Worm (Caenorhabditis elegans) whole organism, young adult: ENCODE data around the gene Y46H3A.4.

Source experiments
- B0336.3 ChIP-seq: fragments of 200-800 bp; sonication (Bioruptor generic); IDR thresholded peaks from 2 replicates; pipeline ENCODE4 v1.3.6; 2022; ENCODE audit warnings: missing genetic modification characterization, missing compliant biosample characterization
- C06A6.2 ChIP-seq: fragments of 200-800 bp; sonication (Bioruptor generic); conservative IDR thresholded peaks from 2 replicates; pipeline ENCODE4 v1.3.6; 2022; ENCODE audit warnings: missing genetic modification characterization, missing compliant biosample characterization
- C17E4.6 ChIP-seq: fragments of 200-800 bp; sonication (Bioruptor generic); IDR thresholded peaks from 2 replicates; pipeline ENCODE4 v1.3.6; 2022; ENCODE audit warnings: missing genetic modification reagents, missing genetic modification characterization, missing compliant biosample characterization
- F10E7.11 ChIP-seq: sonication (generic microtip); optimal IDR thresholded peaks from 2 replicates; lab custom pipeline; 2017; ENCODE audit warnings: mild to moderate bottlenecking, missing genetic modification characterization, moderate library complexity, missing compliant biosample characterization
- F22D6.2 ChIP-seq: sonication (generic microtip); optimal IDR thresholded peaks from 2 replicates; lab custom pipeline; 2016; ENCODE audit warnings: mild to moderate bottlenecking, missing genetic modification characterization, missing compliant biosample characterization
- F33H1.4 ChIP-seq: fragments of 200-800 bp; sonication (Bioruptor generic); IDR thresholded peaks from 2 replicates; pipeline ENCODE4 v1.3.6; 2022; ENCODE audit warnings: missing genetic modification reagents, missing genetic modification characterization, missing compliant biosample characterization
- F55B11.4 ChIP-seq: sonication (generic microtip); optimal IDR thresholded peaks from 2 replicates; lab custom pipeline; 2016; ENCODE audit warnings: missing compliant biosample characterization, missing genetic modification characterization, borderline replicate concordance; ENCODE audit not compliant: insufficient read depth
- K11D2.4 ChIP-seq: fragments of 200-800 bp; sonication (Bioruptor generic); IDR thresholded peaks from 2 replicates; pipeline ENCODE4 v1.3.6; 2022; ENCODE audit warnings: missing genetic modification reagents, missing genetic modification characterization, missing compliant biosample characterization
- K12H6.12 ChIP-seq: fragments of 200-800 bp; sonication (Bioruptor generic); optimal IDR thresholded peaks from 2 replicates; lab custom pipeline; 2018; ENCODE audit warnings: mild to moderate bottlenecking, missing genetic modification characterization, missing compliant biosample characterization
- attf-6 ChIP-seq: fragments of 200-800 bp; sonication (Bioruptor generic); IDR thresholded peaks from 2 replicates; pipeline ENCODE4 v1.3.6; 2022; ENCODE audit warnings: missing genetic modification reagents, missing genetic modification characterization, missing compliant biosample characterization
- ccch-3 ChIP-seq: fragments of 200-800 bp; sonication (Bioruptor generic); optimal IDR thresholded peaks from 2 replicates; lab custom pipeline; 2018; ENCODE audit warnings: mild to moderate bottlenecking, missing genetic modification characterization, missing compliant biosample characterization
- cebp-1 ChIP-seq, 2 experiments: fragments of 200-800 bp in 1 of 2; sonication (Bioruptor generic) in 1 of 2; sonication (generic microtip) in 1 of 2; IDR thresholded peaks in 1 of 2; optimal IDR thresholded peaks in 1 of 2; 2 replicates each; pipeline versions ENCODE4 v1.3.6 to Lab custom; 2017 to 2022; ENCODE audit warnings: missing compliant biosample characterization in 2 of 2, missing genetic modification characterization in 2 of 2, mild to moderate bottlenecking in 1 of 2, missing genetic modification reagents in 1 of 2, moderate library complexity in 1 of 2
- ceh-91 ChIP-seq: fragments of 200-800 bp; sonication (Bioruptor generic); IDR thresholded peaks from 2 replicates; pipeline ENCODE4 v1.3.6; 2022; ENCODE audit warnings: missing genetic modification reagents, missing genetic modification characterization, missing compliant biosample characterization
- chd-7 ChIP-seq: sonication (generic microtip); optimal IDR thresholded peaks from 2 replicates; lab custom pipeline; 2016; ENCODE audit warnings: mild to moderate bottlenecking, missing genetic modification characterization, moderate library complexity, missing compliant biosample characterization
- dpff-1 ChIP-seq: sonication (generic microtip); optimal IDR thresholded peaks from 2 replicates; lab custom pipeline; 2017; ENCODE audit warnings: mild to moderate bottlenecking, missing genetic modification characterization, missing compliant biosample characterization
- hmg-1.2 ChIP-seq: fragments of 200-800 bp; sonication (Bioruptor generic); IDR thresholded peaks from 2 replicates; pipeline ENCODE4 v1.3.6; 2022; ENCODE audit warnings: missing genetic modification reagents, missing genetic modification characterization, missing compliant biosample characterization
- hmg-20 ChIP-seq: fragments of 200-800 bp; sonication (Bioruptor generic); IDR thresholded peaks from 2 replicates; pipeline ENCODE4 v1.3.6; 2022; ENCODE audit warnings: missing genetic modification reagents, missing genetic modification characterization, missing compliant biosample characterization
- lin-40 ChIP-seq: sonication (generic microtip); optimal IDR thresholded peaks from 2 replicates; lab custom pipeline; 2016; ENCODE audit warnings: missing genetic modification characterization, mild to moderate bottlenecking, missing compliant biosample characterization, missing genotype, missing genetic modification reagents
- mel-28 ChIP-seq: sonication (generic microtip); optimal IDR thresholded peaks from 2 replicates; lab custom pipeline; 2016; ENCODE audit warnings: borderline replicate concordance, mild to moderate bottlenecking, missing genetic modification characterization, missing compliant biosample characterization
- nfyb-1 ChIP-seq: fragments of 200-800 bp; sonication (Bioruptor generic); IDR thresholded peaks from 2 replicates; pipeline ENCODE4 v1.3.6; 2022; ENCODE audit warnings: missing genetic modification reagents, missing genetic modification characterization, missing compliant biosample characterization
- pbrm-1 ChIP-seq: fragments of 200-800 bp; sonication (Bioruptor generic); IDR thresholded peaks from 2 replicates; pipeline ENCODE4 v1.3.6; 2022; ENCODE audit warnings: missing genetic modification reagents, missing genetic modification characterization, missing compliant biosample characterization
- rec-8 ChIP-seq, 2 experiments: sonication (generic microtip); optimal IDR thresholded peaks; 2 replicates each; lab custom pipeline; 2016; ENCODE audit warnings: mild to moderate bottlenecking in 2 of 2, missing genetic modification characterization in 2 of 2, missing genetic modification reagents in 2 of 2, missing genotype in 2 of 2, missing biosample characterization in 1 of 2, missing compliant biosample characterization in 1 of 2, moderate library complexity in 1 of 2
- rpc-1 ChIP-seq, 2 experiments: fragments of 150-350 bp in 1 of 2; sonication (generic microtip) in 1 of 2; optimal IDR thresholded peaks; 2 replicates each; lab custom pipeline; 2014 to 2018; ENCODE audit warnings: missing biosample characterization in 1 of 2, missing genetic modification characterization in 1 of 2, missing genetic modification reagents in 1 of 2, missing genotype in 1 of 2
- snpc-1.1 ChIP-seq: sonication (generic microtip); optimal IDR thresholded peaks from 2 replicates; lab custom pipeline; 2017; ENCODE audit warnings: missing genetic modification characterization, mild to moderate bottlenecking, missing compliant biosample characterization, antibody characterized with exemption, moderate library complexity, missing genotype, missing genetic modification reagents; ENCODE audit not compliant: insufficient read depth
- somi-1 ChIP-seq: fragments of 200-800 bp; sonication (Bioruptor generic); optimal IDR thresholded peaks from 2 replicates; lab custom pipeline; 2018; ENCODE audit warnings: mild to moderate bottlenecking, missing genetic modification characterization, missing compliant biosample characterization
- tbp1 ChIP-seq: fragments of 200-800 bp; sonication (Bioruptor generic); optimal IDR thresholded peaks from 2 replicates; lab custom pipeline; 2018; ENCODE audit warnings: mild to moderate bottlenecking, missing genetic modification characterization, missing compliant biosample characterization
- zim-3 ChIP-seq: sonication (generic microtip); optimal IDR thresholded peaks from 2 replicates; lab custom pipeline; 2017; ENCODE audit warnings: mild to moderate bottlenecking, missing genetic modification characterization, moderate library complexity, missing compliant biosample characterization
- ztf-18 ChIP-seq: sonication (generic microtip); optimal IDR thresholded peaks from 2 replicates; lab custom pipeline; 2016; ENCODE audit warnings: missing genotype, mild to moderate bottlenecking, missing genetic modification characterization, missing compliant biosample characterization
- ztf-25 ChIP-seq: fragments of 200-800 bp; sonication (Bioruptor generic); IDR thresholded peaks from 2 replicates; pipeline ENCODE4 v1.3.6; 2022; ENCODE audit warnings: missing genetic modification reagents, missing genetic modification characterization, missing compliant biosample characterization

The Y46H3A.4 gene

ce11 chrV:1781922-1782321 is 29.0 kb downstream of the Y46H3A.4 start, which contains the start of gene F36H9.5:
Gene F36H9.5, minus strand, starts transcription at chrV:1782022.
- TF ChIP-seq ccch-3 (no peak), F33H1.4 (no peak), hmg-1.2 (GFP tag; lab: Robert Waterston, UW) (no peak), dpff-1 (tag; lab: Kevin White, UChicago) (no peak), attf-6 (GFP tag; lab: Robert Waterston, UW) (no peak), zim-3 (no peak), K11D2.4 (GFP tag; lab: Robert Waterston, UW) (no peak), C17E4.6 (GFP tag; lab: Robert Waterston, UW) (no peak), F22D6.2 (no peak), ceh-91 (GFP tag; lab: Robert Waterston, UW) (no peak), cebp-1 (GFP tag; IDR thresholded peaks at IDR 0.05; lab: Robert Waterston, UW) (no peak), cebp-1 (tag; optimal IDR thresholded peaks at IDR 0.05; lab: Kevin White, UChicago) (no peak), chd-7 (tag; lab: Kevin White, UChicago) (no peak), tbp1 (GFP tag; lab: Kevin White, UChicago) (no peak), ztf-18 (tag; lab: Kevin White, UChicago) (no peak), B0336.3 (no peak)

- TF ChIP-seq snpc-1.1 (tag; lab: Kevin White, UChicago) (no peak), nfyb-1 (GFP tag; lab: Robert Waterston, UW) (peak; percentile 58; the same call in 1 of the 2 replicates)
These were observed 30.9 kb downstream of the Y46H3A.4 start for ce11 chrV:1779994-1780393.

ce11 chrV:1779136-1779535 is 31.8 kb downstream of the Y46H3A.4 start, which contains the start of gene F36H9.4:
Gene F36H9.4, minus strand, starts transcription at chrV:1779236.
- TF ChIP-seq ztf-25 (GFP tag; lab: Robert Waterston, UW): no peak
- no peak for TF ChIP-seq mel-28 (tag; lab: Kevin White, UChicago)
- no peak for TF ChIP-seq hmg-20 (GFP tag; lab: Robert Waterston, UW)
- TF ChIP-seq F10E7.11: no peak
- TF ChIP-seq C06A6.2: no peak
- no peak for TF ChIP-seq ztf-18 (tag; lab: Kevin White, UChicago)
- TF ChIP-seq K12H6.12 (tag; lab: Kevin White, UChicago): no peak
- no peak for TF ChIP-seq rpc-1 (optimal IDR thresholded peaks at IDR 0.05; lab: Kevin White, UChicago)
- no peak for TF ChIP-seq rpc-1 (tag; optimal IDR thresholded peaks at IDR 0.05; lab: Kevin White, UChicago)

ce11 chrV:1774874-1775589 is 35.9 kb downstream of the Y46H3A.4 start, which contains the start of gene F36H9.7:
Gene F36H9.7, minus strand, starts transcription at chrV:1774924.
- TF ChIP-seq ztf-18 (tag; lab: Kevin White, UChicago) (no peak), pbrm-1 (GFP tag; lab: Robert Waterston, UW) (no peak), F22D6.2 (no peak), F55B11.4 (tag; lab: Kevin White, UChicago) (no peak), somi-1 (GFP tag; lab: Kevin White, UChicago) (no peak), lin-40 (tag; lab: Kevin White, UChicago) (no peak), K11D2.4 (GFP tag; lab: Robert Waterston, UW) (no peak), cebp-1 (GFP tag; IDR thresholded peaks at IDR 0.05; lab: Robert Waterston, UW) (no peak), cebp-1 (tag; optimal IDR thresholded peaks at IDR 0.05; lab: Kevin White, UChicago) (no peak), rec-8 (tag; optimal IDR thresholded peaks at IDR 0.05; lab: Kevin White, UChicago) (no peak)
- TF ChIP-seq, all 124 proteins: peak for 0
